Worm (Caenorhabditis elegans) whole organism, young adult: ENCODE data around the gene aptf-2.

Source experiments
- C06A6.2 ChIP-seq: fragments of 200-800 bp; sonication (Bioruptor generic); conservative IDR thresholded peaks from 2 replicates; pipeline ENCODE4 v1.3.6; 2022; ENCODE audit warnings: missing genetic modification characterization, missing compliant biosample characterization
- D2030.7 ChIP-seq: fragments of 200-800 bp; sonication (Bioruptor generic); IDR thresholded peaks from 2 replicates; pipeline ENCODE4 v1.3.6; 2022; ENCODE audit warnings: missing genetic modification reagents, missing genetic modification characterization, missing compliant biosample characterization
- F23B12.7 ChIP-seq: sonication (generic microtip); optimal IDR thresholded peaks from 2 replicates; lab custom pipeline; 2017; ENCODE audit warnings: missing genetic modification characterization, mild to moderate bottlenecking, missing compliant biosample characterization, antibody characterized with exemption, moderate library complexity; ENCODE audit not compliant: insufficient read depth
- F33H1.4 ChIP-seq: fragments of 200-800 bp; sonication (Bioruptor generic); IDR thresholded peaks from 2 replicates; pipeline ENCODE4 v1.3.6; 2022; ENCODE audit warnings: missing genetic modification reagents, missing genetic modification characterization, missing compliant biosample characterization
- F39B2.1 ChIP-seq: fragments of 200-800 bp; sonication (Bioruptor generic); IDR thresholded peaks from 2 replicates; pipeline ENCODE4 v1.3.6; 2022; ENCODE audit warnings: missing genetic modification reagents, missing genetic modification characterization, missing compliant biosample characterization
- F49E8.2 ChIP-seq: sonication (generic microtip); optimal IDR thresholded peaks from 3 replicates; lab custom pipeline; 2017; ENCODE audit warnings: missing genetic modification characterization, mild to moderate bottlenecking, missing compliant biosample characterization, antibody characterized with exemption, moderate library complexity; ENCODE audit not compliant: insufficient read depth
- F52B5.7 ChIP-seq: sonication (generic microtip); optimal IDR thresholded peaks from 2 replicates; lab custom pipeline; 2016; ENCODE audit warnings: mild to moderate bottlenecking, missing genetic modification characterization, missing compliant biosample characterization
- K12H6.12 ChIP-seq: fragments of 200-800 bp; sonication (Bioruptor generic); optimal IDR thresholded peaks from 2 replicates; lab custom pipeline; 2018; ENCODE audit warnings: mild to moderate bottlenecking, missing genetic modification characterization, missing compliant biosample characterization
- Y95B8A.8 ChIP-seq: fragments of 200-800 bp; sonication (Bioruptor generic); IDR thresholded peaks from 2 replicates; pipeline ENCODE4 v1.3.6; 2022; ENCODE audit warnings: missing genetic modification reagents, missing genetic modification characterization, missing compliant biosample characterization
- ZK185.1 ChIP-seq: sonication (generic microtip); optimal IDR thresholded peaks from 2 replicates; lab custom pipeline; 2016; ENCODE audit warnings: mild to moderate bottlenecking, missing genetic modification characterization, missing compliant biosample characterization; ENCODE audit not compliant: poor library complexity, severe bottlenecking
- aptf-2 ChIP-seq: fragments of 200-800 bp; sonication (Bioruptor generic); conservative IDR thresholded peaks from 2 replicates; pipeline ENCODE4 v1.3.6; 2022; ENCODE audit warnings: missing genetic modification reagents, missing genetic modification characterization, missing compliant biosample characterization
- athp-1 ChIP-seq: sonication (generic microtip); optimal IDR thresholded peaks from 2 replicates; lab custom pipeline; 2017; ENCODE audit warnings: mild to moderate bottlenecking, missing genetic modification characterization, missing compliant biosample characterization
- attf-5 ChIP-seq: fragments of 200-800 bp; sonication (Bioruptor generic); optimal IDR thresholded peaks from 2 replicates; lab custom pipeline; 2018; ENCODE audit warnings: mild to moderate bottlenecking, missing genetic modification characterization, missing compliant biosample characterization
- attf-6 ChIP-seq: fragments of 200-800 bp; sonication (Bioruptor generic); IDR thresholded peaks from 2 replicates; pipeline ENCODE4 v1.3.6; 2022; ENCODE audit warnings: missing genetic modification reagents, missing genetic modification characterization, missing compliant biosample characterization
- cebp-1 ChIP-seq, 2 experiments: fragments of 200-800 bp in 1 of 2; sonication (Bioruptor generic) in 1 of 2; sonication (generic microtip) in 1 of 2; IDR thresholded peaks in 1 of 2; optimal IDR thresholded peaks in 1 of 2; 2 replicates each; pipeline versions ENCODE4 v1.3.6 to Lab custom; 2017 to 2022; ENCODE audit warnings: missing compliant biosample characterization in 2 of 2, missing genetic modification characterization in 2 of 2, mild to moderate bottlenecking in 1 of 2, missing genetic modification reagents in 1 of 2, moderate library complexity in 1 of 2
- cebp-2 ChIP-seq: fragments of 200-800 bp; sonication (Bioruptor generic); IDR thresholded peaks from 2 replicates; pipeline ENCODE4 v1.3.6; 2022; ENCODE audit warnings: missing genetic modification characterization, missing compliant biosample characterization
- ceh-100 ChIP-seq: fragments of 200-800 bp; sonication (Bioruptor generic); IDR thresholded peaks from 2 replicates; pipeline ENCODE4 v1.3.6; 2022; ENCODE audit warnings: missing genetic modification reagents, missing genetic modification characterization, missing compliant biosample characterization
- ceh-27 ChIP-seq: fragments of 200-800 bp; sonication (Bioruptor generic); optimal IDR thresholded peaks from 2 replicates; lab custom pipeline; 2018; ENCODE audit warnings: mild to moderate bottlenecking, missing genetic modification characterization, moderate library complexity, missing compliant biosample characterization
- ceh-40 ChIP-seq: fragments of 200-800 bp; sonication (Bioruptor generic); IDR thresholded peaks from 2 replicates; pipeline ENCODE4 v1.3.6; 2022; ENCODE audit warnings: missing genetic modification characterization, missing compliant biosample characterization
- chd-7 ChIP-seq: sonication (generic microtip); optimal IDR thresholded peaks from 2 replicates; lab custom pipeline; 2016; ENCODE audit warnings: mild to moderate bottlenecking, missing genetic modification characterization, moderate library complexity, missing compliant biosample characterization
- dox-1 ChIP-seq: fragments of 200-800 bp; sonication (Bioruptor generic); IDR thresholded peaks from 2 replicates; pipeline ENCODE4 v1.3.6; 2022; ENCODE audit warnings: missing genetic modification reagents, missing genetic modification characterization, missing compliant biosample characterization
- dpl-1 ChIP-seq: fragments of 150-350 bp; optimal IDR thresholded peaks from 2 replicates; lab custom pipeline; 2014; ENCODE audit warnings: missing biosample characterization, missing genetic modification reagents, missing genetic modification characterization
- efl-1 ChIP-seq: fragments of 150-350 bp; optimal IDR thresholded peaks from 2 replicates; lab custom pipeline; 2014; ENCODE audit warnings: missing biosample characterization, missing genetic modification reagents, missing genetic modification characterization
- fkh-3 ChIP-seq: sonication (generic microtip); optimal IDR thresholded peaks from 2 replicates; lab custom pipeline; 2016; ENCODE audit warnings: mild to moderate bottlenecking, missing genetic modification characterization, missing compliant biosample characterization
- lin-35 ChIP-seq, 3 experiments: fragments of 150-350 bp in 2 of 3; sonication (generic microtip) in 1 of 3; optimal IDR thresholded peaks; 2 replicates each; lab custom pipeline; 2014 to 2018; ENCODE audit warnings: missing biosample characterization in 3 of 3, missing genetic modification characterization in 3 of 3, missing genetic modification reagents in 3 of 3
- lin-40 ChIP-seq: sonication (generic microtip); optimal IDR thresholded peaks from 2 replicates; lab custom pipeline; 2016; ENCODE audit warnings: missing genetic modification characterization, mild to moderate bottlenecking, missing compliant biosample characterization, missing genotype, missing genetic modification reagents
- lin-54 ChIP-seq: fragments of 200-800 bp; sonication (Bioruptor generic); optimal IDR thresholded peaks from 2 replicates; lab custom pipeline; 2018; ENCODE audit warnings: mild to moderate bottlenecking, missing genetic modification characterization, missing compliant biosample characterization
- lsl-1 ChIP-seq: fragments of 200-800 bp; sonication (Bioruptor generic); optimal IDR thresholded peaks from 2 replicates; lab custom pipeline; 2018; ENCODE audit warnings: mild to moderate bottlenecking, missing genetic modification characterization, moderate library complexity, missing compliant biosample characterization
- madf-3 ChIP-seq: fragments of 200-800 bp; sonication (Bioruptor generic); IDR thresholded peaks from 2 replicates; pipeline ENCODE4 v1.3.6; 2022; ENCODE audit warnings: missing genetic modification reagents, missing genetic modification characterization, missing compliant biosample characterization
- madf-6 ChIP-seq: fragments of 200-800 bp; sonication (Bioruptor generic); IDR thresholded peaks from 2 replicates; pipeline ENCODE4 v1.3.6; 2022; ENCODE audit warnings: missing genetic modification reagents, missing genetic modification characterization, missing compliant biosample characterization
- mcd-1 ChIP-seq: fragments of 200-800 bp; sonication (Bioruptor generic); IDR thresholded peaks from 2 replicates; pipeline ENCODE4 v1.3.6; 2022; ENCODE audit warnings: missing genetic modification reagents, missing genetic modification characterization, missing compliant biosample characterization
- mes-4 ChIP-seq: sonication (generic microtip); optimal IDR thresholded peaks from 2 replicates; lab custom pipeline; 2016; ENCODE audit warnings: missing genotype, missing genetic modification characterization, missing compliant biosample characterization
- pbrm-1 ChIP-seq: fragments of 200-800 bp; sonication (Bioruptor generic); IDR thresholded peaks from 2 replicates; pipeline ENCODE4 v1.3.6; 2022; ENCODE audit warnings: missing genetic modification reagents, missing genetic modification characterization, missing compliant biosample characterization
- rpc-1 ChIP-seq, 2 experiments: fragments of 150-350 bp in 1 of 2; sonication (generic microtip) in 1 of 2; optimal IDR thresholded peaks; 2 replicates each; lab custom pipeline; 2014 to 2018; ENCODE audit warnings: missing biosample characterization in 1 of 2, missing genetic modification characterization in 1 of 2, missing genetic modification reagents in 1 of 2, missing genotype in 1 of 2
- sdz-38 ChIP-seq: sonication (generic microtip); optimal IDR thresholded peaks from 2 replicates; lab custom pipeline; 2016; ENCODE audit warnings: missing genotype, missing genetic modification characterization, missing compliant biosample characterization
- snpc-1.1 ChIP-seq: sonication (generic microtip); optimal IDR thresholded peaks from 2 replicates; lab custom pipeline; 2017; ENCODE audit warnings: missing genetic modification characterization, mild to moderate bottlenecking, missing compliant biosample characterization, antibody characterized with exemption, moderate library complexity, missing genotype, missing genetic modification reagents; ENCODE audit not compliant: insufficient read depth
- snpc-1.3 ChIP-seq: sonication (generic microtip); optimal IDR thresholded peaks from 2 replicates; lab custom pipeline; 2017; ENCODE audit warnings: missing genetic modification characterization, mild to moderate bottlenecking, missing compliant biosample characterization, antibody characterized with exemption, moderate library complexity, missing genotype, missing genetic modification reagents; ENCODE audit not compliant: insufficient read depth
- snpc-3.4 ChIP-seq: sonication (generic microtip); optimal IDR thresholded peaks from 2 replicates; lab custom pipeline; 2017; ENCODE audit warnings: missing genetic modification characterization, mild to moderate bottlenecking, missing compliant biosample characterization, antibody characterized with exemption, moderate library complexity, missing genotype, missing genetic modification reagents
- snpc-4 ChIP-seq, 5 experiments: fragments of 150-350 bp in 1 of 5; sonication (generic microtip) in 4 of 5; optimal IDR thresholded peaks; 2 replicates each; lab custom pipeline; 2014 to 2018; ENCODE audit warnings: missing genetic modification characterization in 5 of 5, missing biosample characterization in 3 of 5, antibody characterized with exemption in 2 of 5, mild to moderate bottlenecking in 2 of 5, missing compliant biosample characterization in 2 of 5, missing genotype in 2 of 5, moderate library complexity in 2 of 5, missing genetic modification reagents in 1 of 5
- tbp1 ChIP-seq: fragments of 200-800 bp; sonication (Bioruptor generic); optimal IDR thresholded peaks from 2 replicates; lab custom pipeline; 2018; ENCODE audit warnings: mild to moderate bottlenecking, missing genetic modification characterization, missing compliant biosample characterization
- unc-130 ChIP-seq: sonication (generic microtip); optimal IDR thresholded peaks from 2 replicates; lab custom pipeline; 2016; ENCODE audit warnings: missing genetic modification reagents, missing genetic modification characterization, missing compliant biosample characterization
- ztf-18 ChIP-seq: sonication (generic microtip); optimal IDR thresholded peaks from 2 replicates; lab custom pipeline; 2016; ENCODE audit warnings: missing genotype, mild to moderate bottlenecking, missing genetic modification characterization, missing compliant biosample characterization

The aptf-2 gene

ce11 chrIV:13386043-13386442 is 29.8 kb downstream of the aptf-2 start, which contains the start of the genes Y62E10A.20, Y62E10A.23 and mdt-9:
Y62E10A.20 (minus strand) TSS chrIV:13386091.
Y62E10A.23 (plus strand) TSS chrIV:13386324.
mdt-9 (plus strand) TSS chrIV:13386380.
- peak; percentile 63 for TF ChIP-seq ceh-100 (GFP tag; lab: Robert Waterston, UW)
- TF ChIP-seq snpc-1.3: peak; percentile 45
- TF ChIP-seq sdz-38 (tag; lab: Kevin White, UChicago): no peak
- TF ChIP-seq snpc-1.1 (tag; lab: Kevin White, UChicago): peak; percentile 61
- TF ChIP-seq lin-35 (GFP tag; optimal IDR thresholded peaks at IDR 0.05; lab: Kevin White, UChicago): peak in 1 of 3 experiments; percentile 73
- TF ChIP-seq cebp-2 (GFP tag; lab: Robert Waterston, UW): no peak
- no peak for TF ChIP-seq K12H6.12 (tag; lab: Kevin White, UChicago)
- no peak for TF ChIP-seq mes-4 (tag; lab: Kevin White, UChicago)
- TF ChIP-seq lin-54 (GFP tag; lab: Kevin White, UChicago): peak; percentile 29
- TF ChIP-seq ZK185.1: peak; percentile 17
- peak; percentile 69 for TF ChIP-seq F49E8.2 (tag; lab: Kevin White, UChicago)
- 0 out of 2 replicates have a peak, but pooled peaks have one; percentile 43 for TF ChIP-seq madf-3 (GFP tag; lab: Robert Waterston, UW)
- no peak for TF ChIP-seq athp-1
- peak; percentile 39 for TF ChIP-seq rpc-1 (optimal IDR thresholded peaks at IDR 0.05; lab: Kevin White, UChicago)
- no peak for TF ChIP-seq rpc-1 (tag; optimal IDR thresholded peaks at IDR 0.05; lab: Kevin White, UChicago)
- TF ChIP-seq lsl-1 (GFP tag; lab: Kevin White, UChicago): peak; percentile 41
- TF ChIP-seq attf-5 (GFP tag; lab: Kevin White, UChicago): peak; percentile 74
- TF ChIP-seq F39B2.1 (GFP tag; lab: Robert Waterston, UW): no peak
- peak; percentile 42 for TF ChIP-seq tbp1 (GFP tag; lab: Kevin White, UChicago)
- peak; percentile 41 for TF ChIP-seq F23B12.7
- TF ChIP-seq snpc-4 (GFP tag; optimal IDR thresholded peaks at IDR 0.05; lab: Kevin White, UChicago): no peak
- peak; percentile 5 to 81 (median 66) for TF ChIP-seq snpc-4 (tag; optimal IDR thresholded peaks at IDR 0.05; lab: Kevin White, UChicago)
- no peak for TF ChIP-seq F52B5.7 (tag; lab: Kevin White, UChicago)
- TF ChIP-seq unc-130 (GFP tag; lab: Kevin White, UChicago): peak; percentile 50
- TF ChIP-seq pbrm-1 (GFP tag; lab: Robert Waterston, UW): no peak
- TF ChIP-seq ceh-40 (GFP tag; lab: Robert Waterston, UW): no peak
- TF ChIP-seq C06A6.2 (GFP tag; lab: Robert Waterston, UW): no peak
- peak; percentile 51; the same call in 1 of the 2 replicates for TF ChIP-seq madf-6
- peak; percentile 59 for TF ChIP-seq dox-1
- peak; percentile 38 for TF ChIP-seq efl-1
- peak; percentile 49 for TF ChIP-seq dpl-1 (GFP tag; lab: Kevin White, UChicago)
- TF ChIP-seq ceh-27 (GFP tag; lab: Kevin White, UChicago): peak; percentile 25
- peak; percentile 40 for TF ChIP-seq D2030.7
- peak; percentile 3 for TF ChIP-seq snpc-3.4 (tag; lab: Kevin White, UChicago)
- TF ChIP-seq fkh-3: no peak
- TF ChIP-seq aptf-2 (GFP tag; lab: Robert Waterston, UW): no peak
- no peak for TF ChIP-seq cebp-1 (GFP tag; IDR thresholded peaks at IDR 0.05; lab: Robert Waterston, UW)
- peak; percentile 45 for TF ChIP-seq cebp-1 (tag; optimal IDR thresholded peaks at IDR 0.05; lab: Kevin White, UChicago)
- peak; percentile 39 for TF ChIP-seq ztf-18 (tag; lab: Kevin White, UChicago)
- TF ChIP-seq Y95B8A.8 (GFP tag; lab: Robert Waterston, UW): no peak
- TF ChIP-seq F33H1.4 (GFP tag; lab: Robert Waterston, UW): peak; percentile 46
- TF ChIP-seq mcd-1 (GFP tag; lab: Robert Waterston, UW): peak; percentile 91
- peak; percentile 47 for TF ChIP-seq lin-40 (tag; lab: Kevin White, UChicago)
- TF ChIP-seq attf-6 (GFP tag; lab: Robert Waterston, UW): peak; percentile 46; the same call in 1 of the 2 replicates
- no peak for TF ChIP-seq chd-7 (tag; lab: Kevin White, UChicago)
- TF ChIP-seq, all 124 proteins: peak for 28
